Fruit fly (Drosophila melanogaster) whole organism, embryonic: ENCODE results near the gene Dyrk2.
A peak's percentile ranks its signal among the peaks of the same experiment; 100 is the strongest.

Experiments
- Abd-B ChIP-seq: fragments of 200-800 bp; sonication (Bioruptor generic); optimal IDR thresholded peaks from 2 replicates; lab custom pipeline; 2018; ENCODE audit warnings: missing biosample characterization, mild to moderate bottlenecking, missing genetic modification characterization, moderate library complexity
- BtbVII ChIP-seq: fragments of 200-800 bp; sonication (Bioruptor generic); optimal IDR thresholded peaks from 3 replicates; lab custom pipeline; 2017; ENCODE audit warnings: missing biosample characterization, mild to moderate bottlenecking, missing genetic modification characterization
- CG10147 ChIP-seq: fragments of 200-800 bp; sonication (Bioruptor generic); optimal IDR thresholded peaks from 2 replicates; lab custom pipeline; 2019; ENCODE audit warnings: missing biosample characterization, mild to moderate bottlenecking, missing genetic modification characterization, moderate library complexity
- CG10321 ChIP-seq: fragments of 200-800 bp; sonication (Bioruptor generic); IDR thresholded peaks from 2 replicates; pipeline ENCODE4 v1.3.6; 2022; ENCODE audit warnings: missing biosample characterization, missing genetic modification characterization
- CG10462 ChIP-seq: fragments of 200-800 bp; sonication (Bioruptor generic); optimal IDR thresholded peaks from 2 replicates; lab custom pipeline; 2016; ENCODE audit warnings: missing biosample characterization, missing genetic modification characterization
- CG11504 ChIP-seq: fragments of 200-800 bp; sonication (Bioruptor generic); optimal IDR thresholded peaks from 3 replicates; lab custom pipeline; 2019; ENCODE audit warnings: missing biosample characterization, mild to moderate bottlenecking, missing genetic modification characterization, moderate library complexity
- CG12104 ChIP-seq: fragments of 200-800 bp; sonication (Bioruptor generic); optimal IDR thresholded peaks from 3 replicates; lab custom pipeline; 2016; ENCODE audit warnings: missing biosample characterization, missing genetic modification characterization
- CG1233 ChIP-seq: fragments of 200-800 bp; sonication (Bioruptor generic); optimal IDR thresholded peaks from 4 replicates; lab custom pipeline; 2018; ENCODE audit warnings: missing biosample characterization, mild to moderate bottlenecking, missing genetic modification characterization
- CG12391 ChIP-seq: fragments of 200-800 bp; sonication (Bioruptor generic); optimal IDR thresholded peaks from 3 replicates; lab custom pipeline; 2018; ENCODE audit warnings: missing biosample characterization, mild to moderate bottlenecking, missing genetic modification characterization, moderate library complexity
- CG13424 ChIP-seq: fragments of 200-800 bp; sonication (Bioruptor generic); optimal IDR thresholded peaks from 2 replicates; lab custom pipeline; 2019; ENCODE audit warnings: missing biosample characterization, mild to moderate bottlenecking, missing genetic modification characterization, moderate library complexity
- CG15269 ChIP-seq: fragments of 200-800 bp; sonication (Bioruptor generic); optimal IDR thresholded peaks from 2 replicates; lab custom pipeline; 2018; ENCODE audit warnings: missing biosample characterization, mild to moderate bottlenecking, missing genetic modification characterization, moderate library complexity
- CG1602 ChIP-seq: fragments of 200-800 bp; sonication (Bioruptor generic); optimal IDR thresholded peaks from 3 replicates; lab custom pipeline; 2016; ENCODE audit warnings: missing biosample characterization, missing genetic modification characterization
- CG17802 ChIP-seq: fragments of 200-800 bp; sonication (Bioruptor generic); optimal IDR thresholded peaks from 2 replicates; lab custom pipeline; 2018; ENCODE audit warnings: missing biosample characterization, mild to moderate bottlenecking, missing genetic modification characterization, moderate library complexity
- CG31365 ChIP-seq: fragments of 200-800 bp; sonication (Bioruptor generic); optimal IDR thresholded peaks from 2 replicates; lab custom pipeline; 2018; ENCODE audit warnings: missing biosample characterization, mild to moderate bottlenecking, missing genetic modification characterization
- CG5180 ChIP-seq: fragments of 200-800 bp; sonication (Bioruptor generic); optimal IDR thresholded peaks from 3 replicates; lab custom pipeline; 2017; ENCODE audit warnings: missing biosample characterization, missing genetic modification characterization, mild to moderate bottlenecking, moderate library complexity, missing genetic modification reagents
- CG5245 ChIP-seq: fragments of 200-800 bp; sonication (Bioruptor generic); optimal IDR thresholded peaks from 3 replicates; lab custom pipeline; 2016; ENCODE audit warnings: missing biosample characterization, missing genetic modification characterization
- CG5953 ChIP-seq: fragments of 200-800 bp; sonication (Bioruptor generic); IDR thresholded peaks from 2 replicates; pipeline ENCODE4 v1.3.6; 2022; ENCODE audit warnings: missing biosample characterization, missing genetic modification characterization
- CG6683 ChIP-seq: fragments of 200-800 bp; sonication (Bioruptor generic); optimal IDR thresholded peaks from 2 replicates; lab custom pipeline; 2017; ENCODE audit warnings: missing biosample characterization, mild to moderate bottlenecking, missing genetic modification characterization, missing genetic modification reagents
- CG6854 ChIP-seq: fragments of 200-800 bp; sonication (Bioruptor generic); optimal IDR thresholded peaks from 3 replicates; lab custom pipeline; 2017; ENCODE audit warnings: missing biosample characterization, mild to moderate bottlenecking, missing genetic modification characterization
- CG7372 ChIP-seq: fragments of 200-800 bp; sonication (Bioruptor generic); IDR thresholded peaks from 2 replicates; pipeline ENCODE4 v1.3.6; 2022; ENCODE audit warnings: missing biosample characterization, missing genetic modification characterization
- CG8924 ChIP-seq: fragments of 200-800 bp; optimal IDR thresholded peaks from 3 replicates; lab custom pipeline; 2019; ENCODE audit warnings: missing biosample characterization, mild to moderate bottlenecking, missing genetic modification characterization, moderate library complexity
- CG9876 ChIP-seq: fragments of 200-800 bp; sonication (Bioruptor generic); optimal IDR thresholded peaks from 2 replicates; lab custom pipeline; 2016; ENCODE audit warnings: missing biosample characterization, missing genetic modification characterization
- Dbx ChIP-seq: fragments of 200-800 bp; sonication (Bioruptor generic); IDR thresholded peaks from 3 replicates; pipeline ENCODE4 v1.3.6; 2022; ENCODE audit warnings: missing biosample characterization, missing genetic modification characterization
- HHEX ChIP-seq: fragments of 200-800 bp; sonication (Bioruptor generic); optimal IDR thresholded peaks from 3 replicates; lab custom pipeline; 2017; ENCODE audit warnings: missing biosample characterization, mild to moderate bottlenecking, missing genetic modification characterization, missing genetic modification reagents
- HmgD ChIP-seq: fragments of 200-800 bp; sonication (Bioruptor generic); optimal IDR thresholded peaks from 3 replicates; lab custom pipeline; 2016; ENCODE audit warnings: missing biosample characterization, missing genetic modification characterization
- Hr51 ChIP-seq, 2 experiments: fragments of 200-800 bp; sonication (Bioruptor generic); optimal IDR thresholded peaks; 2 replicates in 1 of 2; 3 replicates in 1 of 2; lab custom pipeline; 2016 to 2018; ENCODE audit warnings: missing biosample characterization in 2 of 2, missing genetic modification characterization in 2 of 2, mild to moderate bottlenecking in 1 of 2, moderate library complexity in 1 of 2
- MTF-1 ChIP-seq: fragments of 200-800 bp; sonication (Bioruptor generic); optimal IDR thresholded peaks from 2 replicates; lab custom pipeline; 2018; ENCODE audit warnings: missing biosample characterization, mild to moderate bottlenecking, missing genetic modification characterization, borderline replicate concordance
- Meics ChIP-seq: fragments of 200-800 bp; sonication (Bioruptor generic); optimal IDR thresholded peaks from 2 replicates; lab custom pipeline; 2017; ENCODE audit warnings: missing biosample characterization, mild to moderate bottlenecking, missing genetic modification characterization
- Sox100B ChIP-seq: fragments of 200-800 bp; sonication (Bioruptor generic); optimal IDR thresholded peaks from 3 replicates; lab custom pipeline; 2018; ENCODE audit warnings: missing biosample characterization, mild to moderate bottlenecking, missing genetic modification characterization
- bigmax ChIP-seq: fragments of 200-800 bp; sonication (Bioruptor generic); optimal IDR thresholded peaks from 2 replicates; lab custom pipeline; 2018; ENCODE audit warnings: missing biosample characterization, mild to moderate bottlenecking, missing genetic modification characterization
- caup ChIP-seq: fragments of 200-800 bp; sonication (Bioruptor generic); optimal IDR thresholded peaks from 3 replicates; lab custom pipeline; 2017; ENCODE audit warnings: missing biosample characterization, mild to moderate bottlenecking, missing genetic modification characterization, moderate library complexity; ENCODE audit not compliant: severe bottlenecking
- chinmo ChIP-seq: fragments of 200-800 bp; sonication (Bioruptor generic); IDR thresholded peaks from 4 replicates; pipeline ENCODE4 v1.3.6; 2022; ENCODE audit warnings: missing biosample characterization, missing genetic modification characterization; ENCODE audit not compliant: partially characterized antibody
- crc ChIP-seq: fragments of 200-800 bp; sonication (Bioruptor generic); optimal IDR thresholded peaks from 2 replicates; lab custom pipeline; 2016; ENCODE audit warnings: missing biosample characterization, missing genetic modification characterization
- cwo ChIP-seq: fragments of 200-800 bp; sonication (Bioruptor generic); optimal IDR thresholded peaks from 3 replicates; lab custom pipeline; 2017; ENCODE audit warnings: missing biosample characterization, missing genetic modification characterization, mild to moderate bottlenecking, moderate library complexity, missing genetic modification reagents
- dysf ChIP-seq: fragments of 200-800 bp; sonication (Bioruptor generic); IDR thresholded peaks from 3 replicates; pipeline ENCODE4 v1.3.6; 2022; ENCODE audit warnings: missing biosample characterization, missing genetic modification characterization
- hkb ChIP-seq, 2 experiments: fragments of 200-800 bp in 1 of 2; fragments of >200 bp in 1 of 2; sonication (Bioruptor generic) in 1 of 2; IDR thresholded peaks in 1 of 2; optimal IDR thresholded peaks in 1 of 2; 2 replicates each; pipeline versions ENCODE4 v1.3.6 to Lab custom; 2017 to 2022; ENCODE audit warnings: missing biosample characterization in 1 of 2, missing genetic modification characterization in 1 of 2
- jing ChIP-seq: fragments of 200-800 bp; sonication (Bioruptor generic); optimal IDR thresholded peaks from 2 replicates; lab custom pipeline; 2018; ENCODE audit warnings: missing biosample characterization, mild to moderate bottlenecking, missing genetic modification characterization
- lbe ChIP-seq: fragments of 200-800 bp; sonication (Bioruptor generic); optimal IDR thresholded peaks from 2 replicates; lab custom pipeline; 2016; ENCODE audit warnings: missing biosample characterization, mild to moderate bottlenecking, missing genetic modification characterization
- lola ChIP-seq, 3 experiments: fragments of >200 bp in 2 of 3; fragments of 200-800 bp in 1 of 3; sonication (Bioruptor generic) in 1 of 3; optimal IDR thresholded peaks; 2 replicates each; lab custom pipeline; 2017 to 2019; ENCODE audit warnings: missing biosample characterization in 3 of 3, missing genetic modification characterization in 3 of 3, mild to moderate bottlenecking in 1 of 3, moderate library complexity in 1 of 3
- mld ChIP-seq: fragments of 200-800 bp; sonication (Bioruptor generic); IDR thresholded peaks from 3 replicates; pipeline ENCODE4 v1.3.6; 2022; ENCODE audit warnings: missing biosample characterization, missing genetic modification characterization; ENCODE audit not compliant: partially characterized antibody
- pan ChIP-seq, 4 experiments: fragments of >200 bp in 3 of 4; fragments of 200-800 bp in 1 of 4; sonication (Bioruptor generic) in 1 of 4; optimal IDR thresholded peaks in 3 of 4; IDR thresholded peaks in 1 of 4; 2 replicates each; pipeline versions ENCODE4 v1.3.6 to Lab custom; 2017 to 2022; ENCODE audit warnings: missing biosample characterization in 2 of 4, missing genetic modification characterization in 2 of 4, mixed read lengths in 1 of 4
- pb ChIP-seq: fragments of 200-800 bp; sonication (Bioruptor generic); optimal IDR thresholded peaks from 3 replicates; lab custom pipeline; 2016; ENCODE audit warnings: missing biosample characterization, missing genetic modification characterization
- pita ChIP-seq: fragments of 200-800 bp; sonication (Bioruptor generic); optimal IDR thresholded peaks from 2 replicates; lab custom pipeline; 2017; ENCODE audit warnings: missing biosample characterization, mild to moderate bottlenecking, missing genetic modification characterization
- row ChIP-seq: fragments of 200-800 bp; sonication (Bioruptor generic); IDR thresholded peaks from 3 replicates; pipeline ENCODE4 v1.3.6; 2022; ENCODE audit warnings: missing biosample characterization, missing genetic modification characterization
- salm ChIP-seq: fragments of 200-800 bp; sonication (Bioruptor generic); optimal IDR thresholded peaks from 2 replicates; lab custom pipeline; 2018; ENCODE audit warnings: missing biosample characterization, mild to moderate bottlenecking, missing genetic modification characterization
- sug ChIP-seq: fragments of 200-800 bp; optimal IDR thresholded peaks from 2 replicates; lab custom pipeline; 2019; ENCODE audit warnings: missing biosample characterization, mild to moderate bottlenecking, missing genetic modification characterization, moderate library complexity
- zfh1 ChIP-seq: fragments of 200-800 bp; sonication (Bioruptor generic); IDR thresholded peaks from 3 replicates; pipeline ENCODE4 v1.3.6; 2022; ENCODE audit warnings: missing biosample characterization, missing genetic modification characterization

Gene Dyrk2

DNA sequence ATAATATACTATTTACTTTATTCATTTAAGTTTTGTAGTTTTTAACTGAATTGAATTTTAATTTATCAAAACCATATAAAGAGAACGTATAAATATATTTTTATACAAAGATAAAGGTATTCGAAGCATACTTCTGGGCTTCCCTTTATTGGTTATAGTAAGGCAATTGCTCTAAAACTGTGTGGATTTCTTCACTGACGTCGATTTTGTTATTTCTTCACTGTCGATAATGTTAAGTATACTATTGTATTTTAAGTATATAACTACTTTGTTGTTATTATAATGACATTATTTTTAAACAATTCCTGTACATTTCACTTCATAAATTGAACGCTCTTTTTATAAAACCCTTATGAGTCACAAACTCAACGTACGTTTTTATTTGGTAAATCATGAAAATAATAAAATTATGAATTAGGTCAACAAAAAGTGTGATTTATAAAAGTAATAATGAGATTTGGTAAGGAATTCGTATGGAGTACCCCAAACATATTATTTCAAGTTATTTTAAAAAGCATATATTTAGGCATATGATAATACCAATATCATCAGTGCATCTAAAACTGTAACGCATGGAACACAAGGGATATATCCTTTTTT is 18.4 kb upstream of the Dyrk2 start (continued):
- TF ChIP-seq Abd-B (GFP tag; lab: Kevin White, UChicago) (peak; percentile 56), HmgD (GFP tag; lab: Kevin White, UChicago) (no peak), BtbVII (GFP tag; lab: Kevin White, UChicago) (no peak), salm (tag; lab: Kevin White, UChicago) (no peak), lola (GFP tag; optimal IDR thresholded peaks at IDR 0.05; lab: Kevin White, UChicago) (peak in 1 of 3 experiments; percentile 4), HHEX (GFP tag; lab: Kevin White, UChicago) (no peak), dysf (no peak), crc (GFP tag; lab: Kevin White, UChicago) (no peak), CG6683 (GFP tag; lab: Kevin White, UChicago) (no peak), caup (no peak), CG12104 (GFP tag; lab: Kevin White, UChicago) (peak; percentile 0), zfh1 (GFP tag; lab: Robert Waterston, UW) (no peak), CG10462 (GFP tag; lab: Kevin White, UChicago) (no peak), Meics (GFP tag; lab: Kevin White, UChicago) (peak; percentile 16), CG5953 (no peak), CG7372 (GFP tag; lab: Robert Waterston, UW) (no peak), sug (peak; percentile 6), MTF-1 (GFP tag; lab: Kevin White, UChicago) (no peak), CG9876 (GFP tag; lab: Kevin White, UChicago) (no peak), CG15269 (tag; lab: Kevin White, UChicago) (peak; percentile 39), CG10147 (peak; percentile 26), CG11504 (tag; lab: Kevin White, UChicago) (peak; percentile 57), row (GFP tag; lab: Robert Waterston, UW) (peak; percentile 50; the same call in 2 of the 3 replicates), Sox100B (GFP tag; lab: Kevin White, UChicago) (peak; percentile 34), jing (no peak), CG5180 (GFP tag; lab: Kevin White, UChicago) (no peak), bigmax (no peak), chinmo (GFP tag; lab: Robert Waterston, UW) (no peak), pan (optimal IDR thresholded peaks at IDR 0.05; lab: Kevin White, UChicago) (no peak), pan (GFP tag; optimal IDR thresholded peaks at IDR 0.05 in 1 of 2, IDR thresholded peaks at IDR 0.05 in 1 of 2) (no peak), pb (GFP tag; lab: Kevin White, UChicago) (no peak), cwo (no peak), CG1602 (GFP tag; lab: Kevin White, UChicago) (peak; percentile 14), CG12391 (tag; lab: Kevin White, UChicago) (peak; percentile 56), CG1233 (GFP tag; lab: Kevin White, UChicago) (peak; percentile 27), Dbx (GFP tag; lab: Robert Waterston, UW) (no peak), pita (GFP tag; lab: Kevin White, UChicago) (no peak), CG10321 (GFP tag; lab: Robert Waterston, UW) (no peak), hkb (optimal IDR thresholded peaks at IDR 0.05; lab: Kevin White, UChicago) (no peak), hkb (GFP tag; IDR thresholded peaks at IDR 0.05; lab: Robert Waterston, UW) (peak; percentile 33; the same call in 1 of the 2 replicates), lbe (GFP tag; lab: Kevin White, UChicago) (no peak), CG31365 (tag; lab: Kevin White, UChicago) (no peak), CG17802 (tag; lab: Kevin White, UChicago) (no peak), CG5245 (GFP tag; lab: Kevin White, UChicago) (no peak), Hr51 (GFP tag; optimal IDR thresholded peaks at IDR 0.05; lab: Kevin White, UChicago) (peak in 1 of 2 experiments; percentile 69), CG6854 (GFP tag; lab: Kevin White, UChicago) (no peak), mld (GFP tag; lab: Robert Waterston, UW) (no peak), CG8924 (tag; lab: Kevin White, UChicago) (peak; percentile 14), CG13424 (tag; lab: Kevin White, UChicago) (peak; percentile 51)
